Fruit fly (Drosophila melanogaster) whole organism, pupa: ENCODE data around the gene CG5623.

Experiments used
- CG13204 ChIP-seq: fragments of 200-800 bp; sonication (Bioruptor generic); optimal IDR thresholded peaks from 2 replicates; lab custom pipeline; 2018; ENCODE audit warnings: missing biosample characterization, mild to moderate bottlenecking, missing genetic modification characterization, moderate library complexity
- CG14655 ChIP-seq: fragments of 200-800 bp; sonication (Bioruptor generic); optimal IDR thresholded peaks from 3 replicates; lab custom pipeline; 2017; ENCODE audit warnings: mild to moderate bottlenecking, missing biosample characterization, missing genetic modification reagents, missing genetic modification characterization
- CG32121 ChIP-seq: fragments of 200-800 bp; sonication (Bioruptor generic); IDR thresholded peaks from 2 replicates; pipeline ENCODE4 v1.3.6; 2022; ENCODE audit warnings: missing biosample characterization, missing genetic modification characterization
- CG34367 ChIP-seq: fragments of 200-800 bp; sonication (Bioruptor generic); optimal IDR thresholded peaks from 2 replicates; lab custom pipeline; 2018; ENCODE audit warnings: missing biosample characterization, mild to moderate bottlenecking, missing genetic modification characterization
- CG8159 ChIP-seq: fragments of 200-800 bp; sonication (Bioruptor generic); optimal IDR thresholded peaks from 3 replicates; lab custom pipeline; 2018; ENCODE audit warnings: missing biosample characterization, mild to moderate bottlenecking, missing genetic modification characterization, moderate library complexity
- CG8301 ChIP-seq: fragments of 200-800 bp; sonication (Bioruptor generic); optimal IDR thresholded peaks from 2 replicates; lab custom pipeline; 2018; ENCODE audit warnings: missing biosample characterization, mild to moderate bottlenecking, missing genetic modification characterization
- CG9948 ChIP-seq: fragments of 200-800 bp; sonication (Bioruptor generic); optimal IDR thresholded peaks from 2 replicates; lab custom pipeline; 2018; ENCODE audit warnings: missing biosample characterization, mild to moderate bottlenecking, missing genetic modification characterization, moderate library complexity
- EcR ChIP-seq: fragments of 200-800 bp; sonication (Bioruptor generic); optimal IDR thresholded peaks from 3 replicates; lab custom pipeline; 2019; ENCODE audit warnings: missing biosample characterization, missing genetic modification characterization, mild to moderate bottlenecking, moderate library complexity, missing genetic modification reagents
- Ets98B ChIP-seq: fragments of 200-800 bp; sonication (Bioruptor generic); IDR thresholded peaks from 2 replicates; pipeline ENCODE4 v1.3.6; 2022; ENCODE audit warnings: missing biosample characterization, missing genetic modification characterization
- Snoo ChIP-seq: fragments of 200-800 bp; sonication (Bioruptor generic); optimal IDR thresholded peaks from 3 replicates; lab custom pipeline; 2017; ENCODE audit warnings: missing biosample characterization, mild to moderate bottlenecking, missing genetic modification characterization, inconsistent platforms
- fd96Ca ChIP-seq: fragments of 200-800 bp; sonication (Bioruptor generic); IDR thresholded peaks from 3 replicates; pipeline ENCODE4 v1.3.6; 2022; ENCODE audit warnings: missing biosample characterization, missing genetic modification characterization

The CG5623 gene

dm6 chr3R:15716485-15716884 lies 50.8 kb downstream of the CG5623 start, which contains the start of gene CG31294:
Gene CG31294 (minus strand): TSS chr3R:15716585.
- TF ChIP-seq CG14655: no peak
- no peak for TF ChIP-seq CG8301 (tag; lab: Kevin White, UChicago)
- no peak for TF ChIP-seq Snoo (tag; lab: Kevin White, UChicago)
- no peak for TF ChIP-seq CG8159 (tag; lab: Kevin White, UChicago)
- TF ChIP-seq CG9948: no peak
- no peak for TF ChIP-seq Ets98B (GFP tag; lab: Robert Waterston, UW)
- no peak for TF ChIP-seq fd96Ca
- no peak for TF ChIP-seq CG34367 (tag; lab: Kevin White, UChicago)
- TF ChIP-seq CG32121 (GFP tag; lab: Robert Waterston, UW): no peak
- no peak for TF ChIP-seq CG13204 (GFP tag; lab: Kevin White, UChicago)
- no peak for TF ChIP-seq EcR (GFP tag; lab: Kevin White, UChicago)
